Fruit fly (Drosophila melanogaster): ENCODE measurements around the gene CG8300.

DNA sequence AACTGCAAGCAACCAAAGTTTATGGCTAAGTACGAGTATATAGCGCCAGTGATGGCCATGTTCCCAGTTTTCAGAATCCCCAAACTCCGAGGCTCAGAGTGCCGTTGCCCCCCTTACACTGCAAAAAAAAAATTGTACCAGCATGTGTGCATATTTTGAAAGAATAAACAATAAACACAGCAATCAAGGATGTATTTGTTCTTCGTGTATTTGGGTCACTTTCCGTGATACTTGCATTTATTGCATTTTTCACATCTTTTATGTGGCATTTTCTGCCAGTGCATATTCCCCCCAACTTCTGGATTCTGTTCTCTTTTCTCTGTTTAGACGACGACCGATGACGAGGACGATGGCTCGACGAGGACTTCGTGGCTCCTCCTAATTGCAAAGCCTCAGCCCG is 15.5 kb downstream of the CG8300 start:
- TF ChIP-seq usp (GFP tag; optimal IDR thresholded peaks at IDR 0.05), result no peak
- TF ChIP-seq Dll (optimal IDR thresholded peaks at IDR 0.05), result no peak
- TF ChIP-seq CG8478 (optimal IDR thresholded peaks at IDR 0.05), result no peak
- no peak for TF ChIP-seq psq (optimal IDR thresholded peaks at IDR 0.05)

Data from whole organism.